Worm (Caenorhabditis elegans): ENCODE results near the gene fbxc-54.

DNA sequence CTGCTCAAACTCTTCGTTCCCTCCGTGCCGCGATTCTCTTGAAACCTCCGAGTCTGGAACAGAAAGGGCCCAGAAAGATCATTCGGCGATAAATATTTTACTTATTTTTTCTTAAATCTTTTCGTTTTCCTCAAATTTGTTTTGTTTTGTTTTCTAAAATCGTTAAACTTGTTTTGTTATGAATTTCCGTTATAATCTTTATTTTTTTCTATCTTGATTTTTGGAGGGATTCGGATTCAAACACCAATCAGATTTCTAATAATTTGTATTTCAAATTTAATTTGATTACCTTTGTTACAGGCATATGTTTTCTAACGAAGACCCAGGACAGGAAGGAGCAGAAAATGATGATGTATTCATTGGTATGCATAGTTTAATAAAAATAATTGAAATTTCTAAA, 15.8 kb downstream of the fbxc-54 start, which contains the start of gene C23H3.5:
- TF ChIP-seq dao-5 (tag; optimal IDR thresholded peaks at IDR 0.05) (no peak), W03F9.2 (tag; optimal IDR thresholded peaks at IDR 0.05) (no peak)

Data from whole organism, L4/young adult.